Fruit fly (Drosophila melanogaster) whole organism, embryonic: ENCODE data around the gene CG4101.

Experiments
- Aef1 ChIP-seq: fragments of 200-800 bp; sonication (Bioruptor generic); IDR thresholded peaks from 3 replicates; pipeline ENCODE4 v1.3.6; 2022; ENCODE audit warnings: missing biosample characterization, missing genetic modification characterization
- Antp ChIP-seq: fragments of 200-800 bp; sonication (Bioruptor generic); optimal IDR thresholded peaks from 3 replicates; lab custom pipeline; 2016; ENCODE audit warnings: missing biosample characterization, missing genetic modification characterization
- BEAF-32 ChIP-seq: fragments of 200-800 bp; sonication (Bioruptor generic); optimal IDR thresholded peaks from 3 replicates; lab custom pipeline; 2017; ENCODE audit warnings: missing biosample characterization, missing genetic modification characterization, mild to moderate bottlenecking, moderate library complexity, missing genetic modification reagents
- Blimp-1 ChIP-seq: fragments of 200-800 bp; sonication (Bioruptor generic); optimal IDR thresholded peaks from 3 replicates; lab custom pipeline; 2018; ENCODE audit warnings: missing biosample characterization, missing genetic modification characterization, mild to moderate bottlenecking, moderate library complexity, missing genetic modification reagents
- CG12299 ChIP-seq: fragments of 200-800 bp; sonication (Bioruptor generic); optimal IDR thresholded peaks from 2 replicates; lab custom pipeline; 2018; ENCODE audit warnings: missing biosample characterization, mild to moderate bottlenecking, missing genetic modification characterization
- CG13624 ChIP-seq: fragments of 200-800 bp; sonication (Bioruptor generic); optimal IDR thresholded peaks from 2 replicates; lab custom pipeline; 2016; ENCODE audit warnings: missing biosample characterization, missing genetic modification characterization
- CG13775 ChIP-seq: fragments of 200-800 bp; sonication (Bioruptor generic); optimal IDR thresholded peaks from 3 replicates; lab custom pipeline; 2017; ENCODE audit warnings: missing biosample characterization, mild to moderate bottlenecking, missing genetic modification characterization
- CG14050 ChIP-seq: fragments of 200-800 bp; sonication (Bioruptor generic); IDR thresholded peaks from 3 replicates; pipeline ENCODE4 v1.3.6; 2022; ENCODE audit warnings: missing biosample characterization, missing genetic modification characterization
- CG17361 ChIP-seq: fragments of 200-800 bp; sonication (Bioruptor generic); IDR thresholded peaks from 3 replicates; pipeline ENCODE4 v1.3.6; 2022; ENCODE audit warnings: missing biosample characterization, missing genetic modification characterization
- CG18619 ChIP-seq: fragments of 200-800 bp; sonication (Bioruptor generic); optimal IDR thresholded peaks from 3 replicates; lab custom pipeline; 2017; ENCODE audit warnings: missing biosample characterization, mild to moderate bottlenecking, missing genetic modification characterization
- CG2116 ChIP-seq: fragments of 200-800 bp; sonication (Bioruptor generic); optimal IDR thresholded peaks from 3 replicates; lab custom pipeline; 2018; ENCODE audit warnings: missing biosample characterization, mild to moderate bottlenecking, missing genetic modification characterization
- CG3065 ChIP-seq: fragments of 200-800 bp; sonication (Bioruptor generic); optimal IDR thresholded peaks from 2 replicates; lab custom pipeline; 2016; ENCODE audit warnings: missing biosample characterization, missing genetic modification characterization
- CG34224 ChIP-seq: fragments of 200-800 bp; sonication (Bioruptor generic); IDR thresholded peaks from 3 replicates; pipeline ENCODE4 v1.3.6; 2022; ENCODE audit warnings: missing biosample characterization, missing genetic modification characterization; ENCODE audit not compliant: partially characterized antibody
- CG6175 ChIP-seq: fragments of 200-800 bp; sonication (Bioruptor generic); IDR thresholded peaks from 3 replicates; pipeline ENCODE4 v1.3.6; 2022; ENCODE audit warnings: missing biosample characterization, missing genetic modification characterization
- CG6689 ChIP-seq: fragments of 200-800 bp; sonication (Bioruptor generic); IDR thresholded peaks from 2 replicates; pipeline ENCODE4 v1.3.6; 2022; ENCODE audit warnings: missing biosample characterization, missing genetic modification characterization
- CG7963 ChIP-seq: fragments of 200-800 bp; sonication (Bioruptor generic); IDR thresholded peaks from 3 replicates; pipeline ENCODE4 v1.3.6; 2022; ENCODE audit warnings: missing biosample characterization, missing genetic modification characterization; ENCODE audit not compliant: partially characterized antibody
- CG7987 ChIP-seq: fragments of 200-800 bp; sonication (Bioruptor generic); optimal IDR thresholded peaks from 2 replicates; lab custom pipeline; 2018; ENCODE audit warnings: missing biosample characterization, mild to moderate bottlenecking, missing genetic modification characterization, moderate library complexity
- CG8944 ChIP-seq: fragments of 200-800 bp; sonication (Bioruptor generic); optimal IDR thresholded peaks from 3 replicates; lab custom pipeline; 2016; ENCODE audit warnings: missing biosample characterization, missing genetic modification characterization
- Fer1 ChIP-seq: fragments of 200-800 bp; sonication (Bioruptor generic); optimal IDR thresholded peaks from 2 replicates; lab custom pipeline; 2017; ENCODE audit warnings: missing biosample characterization, mild to moderate bottlenecking, missing genetic modification characterization
- GATAe ChIP-seq: fragments of 200-800 bp; sonication (Bioruptor generic); conservative IDR thresholded peaks from 2 replicates; pipeline ENCODE4 v1.3.6; 2022; ENCODE audit warnings: missing biosample characterization, missing genetic modification characterization
- HLH4C ChIP-seq: fragments of 200-800 bp; sonication (Bioruptor generic); IDR thresholded peaks from 3 replicates; pipeline ENCODE4 v1.3.6; 2022; ENCODE audit warnings: missing biosample characterization, missing genetic modification characterization; ENCODE audit not compliant: partially characterized antibody
- Hr51 ChIP-seq, 2 experiments: fragments of 200-800 bp; sonication (Bioruptor generic); optimal IDR thresholded peaks; 2 replicates in 1 of 2; 3 replicates in 1 of 2; lab custom pipeline; 2016 to 2018; ENCODE audit warnings: missing biosample characterization in 2 of 2, missing genetic modification characterization in 2 of 2, mild to moderate bottlenecking in 1 of 2, moderate library complexity in 1 of 2
- Optix ChIP-seq: fragments of 200-800 bp; sonication (Bioruptor generic); IDR thresholded peaks from 3 replicates; pipeline ENCODE4 v1.3.6; 2022; ENCODE audit warnings: missing biosample characterization, missing genetic modification characterization
- Ptx1 ChIP-seq: fragments of 200-800 bp; sonication (Bioruptor generic); IDR thresholded peaks from 2 replicates; pipeline ENCODE4 v1.3.6; 2022; ENCODE audit warnings: missing biosample characterization, missing genetic modification characterization
- Sox102F ChIP-seq: fragments of 200-800 bp; sonication (Bioruptor generic); optimal IDR thresholded peaks from 2 replicates; lab custom pipeline; 2018; ENCODE audit warnings: missing biosample characterization, mild to moderate bottlenecking, missing genetic modification characterization, moderate library complexity
- Sry-δ ChIP-seq: fragments of 200-800 bp; sonication (Bioruptor generic); optimal IDR thresholded peaks from 2 replicates; lab custom pipeline; 2016; ENCODE audit warnings: missing biosample characterization, missing genetic modification characterization
- bigmax ChIP-seq: fragments of 200-800 bp; sonication (Bioruptor generic); optimal IDR thresholded peaks from 2 replicates; lab custom pipeline; 2018; ENCODE audit warnings: missing biosample characterization, mild to moderate bottlenecking, missing genetic modification characterization
- bowl ChIP-seq: fragments of 200-800 bp; sonication (Bioruptor generic); IDR thresholded peaks from 2 replicates; pipeline ENCODE4 v1.3.6; 2022; ENCODE audit warnings: missing biosample characterization, missing genetic modification characterization
- br ChIP-seq: fragments of >200 bp; optimal IDR thresholded peaks from 2 replicates; lab custom pipeline; 2017
- chn ChIP-seq: fragments of 200-800 bp; sonication (Bioruptor generic); optimal IDR thresholded peaks from 2 replicates; lab custom pipeline; 2016; ENCODE audit warnings: missing biosample characterization, missing genetic modification characterization
- ci ChIP-seq: fragments of 200-800 bp; sonication (Bioruptor generic); IDR thresholded peaks from 3 replicates; pipeline ENCODE4 v1.3.6; 2022; ENCODE audit warnings: missing biosample characterization, missing genetic modification characterization
- cwo ChIP-seq: fragments of 200-800 bp; sonication (Bioruptor generic); optimal IDR thresholded peaks from 3 replicates; lab custom pipeline; 2017; ENCODE audit warnings: missing biosample characterization, missing genetic modification characterization, mild to moderate bottlenecking, moderate library complexity, missing genetic modification reagents
- disco-r ChIP-seq: fragments of 200-800 bp; sonication (Bioruptor generic); optimal IDR thresholded peaks from 2 replicates; lab custom pipeline; 2016; ENCODE audit warnings: missing biosample characterization, missing genetic modification characterization
- ems ChIP-seq: fragments of 200-800 bp; sonication (Bioruptor generic); optimal IDR thresholded peaks from 3 replicates; lab custom pipeline; 2016; ENCODE audit warnings: missing biosample characterization, missing genetic modification characterization
- en ChIP-seq: fragments of 200-800 bp; sonication (Bioruptor generic); optimal IDR thresholded peaks from 2 replicates; lab custom pipeline; 2016; ENCODE audit warnings: missing biosample characterization, missing genetic modification characterization
- fd64A ChIP-seq: fragments of 200-800 bp; sonication (Bioruptor generic); optimal IDR thresholded peaks from 3 replicates; lab custom pipeline; 2018; ENCODE audit warnings: missing biosample characterization, mild to moderate bottlenecking, missing genetic modification characterization
- fu2 ChIP-seq: fragments of 200-800 bp; sonication (Bioruptor generic); optimal IDR thresholded peaks from 2 replicates; lab custom pipeline; 2016; ENCODE audit warnings: missing biosample characterization, missing genetic modification characterization
- gsb ChIP-seq: fragments of 200-800 bp; sonication (Bioruptor generic); IDR thresholded peaks from 2 replicates; pipeline ENCODE4 v1.3.6; 2022; ENCODE audit warnings: missing biosample characterization, missing genetic modification characterization
- hb ChIP-seq: fragments of 200-800 bp; sonication (Bioruptor generic); IDR thresholded peaks from 3 replicates; pipeline ENCODE4 v1.3.6; 2022; ENCODE audit warnings: missing biosample characterization, missing genetic modification characterization; ENCODE audit not compliant: partially characterized antibody
- ind ChIP-seq: fragments of 200-800 bp; sonication (Bioruptor generic); optimal IDR thresholded peaks from 3 replicates; lab custom pipeline; 2016; ENCODE audit warnings: missing biosample characterization, missing genetic modification characterization
- inv ChIP-seq: fragments of 200-800 bp; sonication (Bioruptor generic); IDR thresholded peaks from 2 replicates; pipeline ENCODE4 v1.3.6; 2022; ENCODE audit warnings: missing biosample characterization, missing genetic modification characterization; ENCODE audit not compliant: partially characterized antibody
- lab ChIP-seq: fragments of 200-800 bp; sonication (Bioruptor generic); optimal IDR thresholded peaks from 3 replicates; lab custom pipeline; 2017; ENCODE audit warnings: missing biosample characterization, missing genetic modification characterization, mild to moderate bottlenecking, moderate library complexity, missing genetic modification reagents
- nerfin-2 ChIP-seq: fragments of 200-800 bp; sonication (Bioruptor generic); IDR thresholded peaks from 2 replicates; pipeline ENCODE4 v1.3.6; 2022; ENCODE audit warnings: missing biosample characterization, missing genetic modification characterization; ENCODE audit not compliant: partially characterized antibody
- phol ChIP-seq: fragments of 200-800 bp; sonication (Bioruptor generic); optimal IDR thresholded peaks from 3 replicates; lab custom pipeline; 2018; ENCODE audit warnings: missing biosample characterization, mild to moderate bottlenecking, missing genetic modification characterization, moderate library complexity
- pnt ChIP-seq: fragments of 200-800 bp; sonication (Bioruptor generic); optimal IDR thresholded peaks from 3 replicates; lab custom pipeline; 2016; ENCODE audit warnings: missing biosample characterization, missing genetic modification characterization
- pum ChIP-seq: fragments of 200-800 bp; sonication (Bioruptor generic); optimal IDR thresholded peaks from 2 replicates; lab custom pipeline; 2016; ENCODE audit warnings: missing biosample characterization, missing genetic modification characterization
- sob ChIP-seq: fragments of 200-800 bp; sonication (Bioruptor generic); IDR thresholded peaks from 2 replicates; pipeline ENCODE4 v1.3.6; 2022; ENCODE audit warnings: missing biosample characterization, missing genetic modification characterization
- sr ChIP-seq: fragments of 200-800 bp; sonication (Bioruptor generic); IDR thresholded peaks from 3 replicates; pipeline ENCODE4 v1.3.6; 2022; ENCODE audit warnings: missing biosample characterization, missing genetic modification characterization
- trh ChIP-seq: fragments of 200-800 bp; sonication (Bioruptor generic); optimal IDR thresholded peaks from 2 replicates; lab custom pipeline; 2016; ENCODE audit warnings: missing biosample characterization, missing genetic modification characterization
- wek ChIP-seq: fragments of 200-800 bp; sonication (Bioruptor generic); optimal IDR thresholded peaks from 3 replicates; lab custom pipeline; 2018; ENCODE audit warnings: missing biosample characterization, mild to moderate bottlenecking, missing genetic modification characterization, moderate library complexity
- zen ChIP-seq: fragments of 200-800 bp; sonication (Bioruptor generic); optimal IDR thresholded peaks from 3 replicates; lab custom pipeline; 2018; ENCODE audit warnings: missing biosample characterization, mild to moderate bottlenecking, missing genetic modification characterization, moderate library complexity
- zf30C ChIP-seq: fragments of 200-800 bp; sonication (Bioruptor generic); optimal IDR thresholded peaks from 3 replicates; lab custom pipeline; 2018; ENCODE audit warnings: missing biosample characterization, mild to moderate bottlenecking, missing genetic modification characterization

The CG4101 gene

dm6 chr3L:16580049-16580448 is 32.2 kb upstream of the CG4101 start, which contains the start of gene nxf2 (continued):
- TF ChIP-seq chn (GFP tag; lab: Kevin White, UChicago) (no peak), sr (GFP tag; lab: Robert Waterston, UW) (no peak), CG14050 (GFP tag; lab: Robert Waterston, UW) (no peak), Sry-δ (GFP tag; lab: Kevin White, UChicago) (peak; percentile 40), CG13775 (GFP tag; lab: Kevin White, UChicago) (no peak), lab (GFP tag; lab: Kevin White, UChicago) (no peak), ems (no peak), Blimp-1 (GFP tag; lab: Kevin White, UChicago) (no peak), fd64A (GFP tag; lab: Kevin White, UChicago) (no peak), disco-r (GFP tag; lab: Kevin White, UChicago) (no peak), CG18619 (GFP tag; lab: Kevin White, UChicago) (no peak), hb (GFP tag; lab: Robert Waterston, UW) (no peak), Fer1 (GFP tag; lab: Kevin White, UChicago) (no peak), HLH4C (GFP tag; lab: Robert Waterston, UW) (0 out of 3 replicates have a peak, but pooled peaks have one; percentile 28), bowl (no peak), Aef1 (GFP tag; lab: Robert Waterston, UW) (no peak), zf30C (GFP tag; lab: Kevin White, UChicago) (no peak), CG12299 (tag; lab: Kevin White, UChicago) (no peak), Optix (GFP tag; lab: Robert Waterston, UW) (no peak), Sox102F (GFP tag; lab: Kevin White, UChicago) (no peak), GATAe (no peak), wek (GFP tag; lab: Kevin White, UChicago) (no peak), BEAF-32 (peak; percentile 61), CG6175 (no peak), CG7963 (no peak), sob (GFP tag; lab: Robert Waterston, UW) (no peak), CG2116 (GFP tag; lab: Kevin White, UChicago) (peak; percentile 55), pnt (GFP tag; lab: Kevin White, UChicago) (no peak), zen (tag; lab: Kevin White, UChicago) (no peak), cwo (no peak), CG13624 (GFP tag; lab: Kevin White, UChicago) (no peak), CG34224 (GFP tag; lab: Robert Waterston, UW) (peak; percentile 30; the same call in 1 of the 3 replicates), fu2 (GFP tag; lab: Kevin White, UChicago) (no peak), inv (GFP tag; lab: Robert Waterston, UW) (no peak), Ptx1 (GFP tag; lab: Robert Waterston, UW) (no peak), CG7987 (no peak), br (lab: Kevin White, UChicago) (no peak), CG6689 (GFP tag; lab: Robert Waterston, UW) (no peak), pum (GFP tag; lab: Kevin White, UChicago) (no peak), en (GFP tag; lab: Kevin White, UChicago) (no peak), Antp (GFP tag; lab: Kevin White, UChicago) (no peak), trh (GFP tag; lab: Kevin White, UChicago) (no peak), CG8944 (no peak), ci (GFP tag; lab: Robert Waterston, UW) (no peak), ind (GFP tag; lab: Kevin White, UChicago) (no peak), Hr51 (GFP tag; optimal IDR thresholded peaks at IDR 0.05; lab: Kevin White, UChicago) (no peak), nerfin-2 (no peak), bigmax (GFP tag; lab: Kevin White, UChicago) (no peak), phol (tag; lab: Kevin White, UChicago) (peak; percentile 76), CG3065 (GFP tag; lab: Kevin White, UChicago) (no peak), CG17361 (no peak), gsb (GFP tag; lab: Robert Waterston, UW) (no peak)
